Fruit fly (Drosophila melanogaster) whole organism, embryonic: ENCODE data around the gene MICU3.

Experiments
- CG10654 ChIP-seq: fragments of 200-800 bp; sonication (Bioruptor generic); optimal IDR thresholded peaks from 2 replicates; lab custom pipeline; 2016; ENCODE audit warnings: missing biosample characterization, missing genetic modification characterization
- CG11398 ChIP-seq: fragments of 200-800 bp; sonication (Bioruptor generic); optimal IDR thresholded peaks from 2 replicates; lab custom pipeline; 2016; ENCODE audit warnings: missing biosample characterization, missing genetic modification characterization
- CG11696 ChIP-seq: fragments of 200-800 bp; sonication (Bioruptor generic); IDR thresholded peaks from 2 replicates; pipeline ENCODE4 v1.3.6; 2022; ENCODE audit warnings: missing biosample characterization, missing genetic modification characterization
- CG12769 ChIP-seq: fragments of 200-800 bp; sonication (Bioruptor generic); optimal IDR thresholded peaks from 2 replicates; lab custom pipeline; 2019; ENCODE audit warnings: missing biosample characterization, mild to moderate bottlenecking, missing genetic modification characterization, moderate library complexity
- CG13424 ChIP-seq: fragments of 200-800 bp; sonication (Bioruptor generic); optimal IDR thresholded peaks from 2 replicates; lab custom pipeline; 2019; ENCODE audit warnings: missing biosample characterization, mild to moderate bottlenecking, missing genetic modification characterization, moderate library complexity
- CG13894 ChIP-seq: fragments of 200-800 bp; sonication (Bioruptor generic); optimal IDR thresholded peaks from 3 replicates; lab custom pipeline; 2018; ENCODE audit warnings: missing biosample characterization, mild to moderate bottlenecking, missing genetic modification characterization, moderate library complexity
- CG15479 ChIP-seq: fragments of 200-800 bp; sonication (Bioruptor generic); optimal IDR thresholded peaks from 3 replicates; lab custom pipeline; 2019; ENCODE audit warnings: missing biosample characterization, mild to moderate bottlenecking, missing genetic modification characterization, moderate library complexity
- CG17361 ChIP-seq: fragments of 200-800 bp; sonication (Bioruptor generic); IDR thresholded peaks from 3 replicates; pipeline ENCODE4 v1.3.6; 2022; ENCODE audit warnings: missing biosample characterization, missing genetic modification characterization
- CG18011 ChIP-seq: fragments of 200-800 bp; sonication (Bioruptor generic); optimal IDR thresholded peaks from 2 replicates; lab custom pipeline; 2017; ENCODE audit warnings: missing biosample characterization, missing genetic modification characterization, mild to moderate bottlenecking, moderate library complexity, missing genotype
- CG18476 ChIP-seq: fragments of 200-800 bp; sonication (Bioruptor generic); optimal IDR thresholded peaks from 2 replicates; lab custom pipeline; 2016; ENCODE audit warnings: missing biosample characterization, mild to moderate bottlenecking, missing genetic modification characterization
- CG2120 ChIP-seq: fragments of 200-800 bp; sonication (Bioruptor generic); optimal IDR thresholded peaks from 3 replicates; lab custom pipeline; 2016; ENCODE audit warnings: missing biosample characterization, missing genetic modification characterization
- CG30431 ChIP-seq: fragments of 200-800 bp; sonication (Bioruptor generic); optimal IDR thresholded peaks from 2 replicates; lab custom pipeline; 2017; ENCODE audit warnings: missing biosample characterization, missing genetic modification characterization
- CG32532 ChIP-seq: fragments of 200-800 bp; sonication (Bioruptor generic); IDR thresholded peaks from 2 replicates; pipeline ENCODE4 v1.3.6; 2022; ENCODE audit warnings: missing biosample characterization, missing genetic modification characterization
- CG3407 ChIP-seq: fragments of 200-800 bp; sonication (Bioruptor generic); optimal IDR thresholded peaks from 2 replicates; lab custom pipeline; 2018; ENCODE audit warnings: missing biosample characterization, mild to moderate bottlenecking, missing genetic modification characterization
- CG34224 ChIP-seq: fragments of 200-800 bp; sonication (Bioruptor generic); IDR thresholded peaks from 3 replicates; pipeline ENCODE4 v1.3.6; 2022; ENCODE audit warnings: missing biosample characterization, missing genetic modification characterization; ENCODE audit not compliant: partially characterized antibody
- CG4360 ChIP-seq: fragments of 200-800 bp; sonication (Bioruptor generic); IDR thresholded peaks from 2 replicates; pipeline ENCODE4 v1.3.6; 2022; ENCODE audit warnings: missing biosample characterization, missing genetic modification characterization
- CG7372 ChIP-seq: fragments of 200-800 bp; sonication (Bioruptor generic); IDR thresholded peaks from 2 replicates; pipeline ENCODE4 v1.3.6; 2022; ENCODE audit warnings: missing biosample characterization, missing genetic modification characterization
- CG8388 ChIP-seq: fragments of 200-800 bp; sonication (Bioruptor generic); optimal IDR thresholded peaks from 2 replicates; lab custom pipeline; 2019; ENCODE audit warnings: missing biosample characterization, mild to moderate bottlenecking, missing genetic modification characterization, moderate library complexity
- CG9609 ChIP-seq: fragments of 200-800 bp; sonication (Bioruptor generic); optimal IDR thresholded peaks from 3 replicates; lab custom pipeline; 2016; ENCODE audit warnings: missing biosample characterization, missing genetic modification characterization
- CG9727 ChIP-seq: fragments of 200-800 bp; sonication (Bioruptor generic); optimal IDR thresholded peaks from 3 replicates; lab custom pipeline; 2017; ENCODE audit warnings: missing biosample characterization, mild to moderate bottlenecking, missing genetic modification characterization
- CoRest ChIP-seq: fragments of 200-800 bp; sonication (Bioruptor generic); optimal IDR thresholded peaks from 3 replicates; lab custom pipeline; 2018; ENCODE audit warnings: missing biosample characterization, mild to moderate bottlenecking, missing genetic modification characterization, moderate library complexity
- D19A ChIP-seq: fragments of 200-800 bp; optimal IDR thresholded peaks from 3 replicates; lab custom pipeline; 2019; ENCODE audit warnings: missing biosample characterization, mild to moderate bottlenecking, missing genetic modification characterization, moderate library complexity
- ERR ChIP-seq: fragments of 200-800 bp; sonication (Bioruptor generic); optimal IDR thresholded peaks from 2 replicates; lab custom pipeline; 2016; ENCODE audit warnings: missing biosample characterization, missing genetic modification characterization
- Gug ChIP-seq: fragments of 200-800 bp; sonication (Bioruptor generic); IDR thresholded peaks from 4 replicates; pipeline ENCODE4 v1.3.6; 2022; ENCODE audit warnings: missing biosample characterization, missing genetic modification characterization
- HLH3B ChIP-seq: fragments of 200-800 bp; sonication (Bioruptor generic); IDR thresholded peaks from 2 replicates; pipeline ENCODE4 v1.3.6; 2022; ENCODE audit warnings: missing biosample characterization, missing genetic modification characterization
- Hr39 ChIP-seq: fragments of >200 bp; optimal IDR thresholded peaks from 2 replicates; lab custom pipeline; 2017
- Kr ChIP-seq: fragments of 200-800 bp; sonication (Bioruptor generic); optimal IDR thresholded peaks from 2 replicates; lab custom pipeline; 2017; ENCODE audit warnings: missing biosample characterization, mild to moderate bottlenecking, missing genetic modification characterization
- Med ChIP-seq: fragments of 200-800 bp; sonication (Bioruptor generic); peaks from one replicate; lab custom pipeline; 2016; ENCODE audit warnings: missing biosample characterization, missing genetic modification characterization, mild to moderate bottlenecking, inconsistent platforms, moderate library complexity
- Mrtf ChIP-seq: fragments of 200-800 bp; sonication (Bioruptor generic); IDR thresholded peaks from 3 replicates; pipeline ENCODE4 v1.3.6; 2022; ENCODE audit warnings: missing biosample characterization, missing genetic modification characterization
- Oli ChIP-seq: fragments of 200-800 bp; sonication (Bioruptor generic); optimal IDR thresholded peaks from 2 replicates; lab custom pipeline; 2018; ENCODE audit warnings: missing biosample characterization, mild to moderate bottlenecking, missing genetic modification characterization, moderate library complexity
- Ravus ChIP-seq: fragments of 200-800 bp; sonication (Bioruptor generic); IDR thresholded peaks from 2 replicates; pipeline ENCODE4 v1.3.6; 2022; ENCODE audit warnings: missing biosample characterization, missing genetic modification characterization
- Sry-δ ChIP-seq: fragments of 200-800 bp; sonication (Bioruptor generic); optimal IDR thresholded peaks from 2 replicates; lab custom pipeline; 2016; ENCODE audit warnings: missing biosample characterization, missing genetic modification characterization
- Usf ChIP-seq: fragments of 200-800 bp; sonication (Bioruptor generic); optimal IDR thresholded peaks from 2 replicates; lab custom pipeline; 2017; ENCODE audit warnings: missing genotype, missing biosample characterization, missing genetic modification characterization
- ac ChIP-seq: fragments of 200-800 bp; sonication (Bioruptor generic); optimal IDR thresholded peaks from 3 replicates; lab custom pipeline; 2017; ENCODE audit warnings: missing biosample characterization, mild to moderate bottlenecking, missing genetic modification characterization
- ash1 ChIP-seq: fragments of 200-800 bp; sonication (Bioruptor generic); optimal IDR thresholded peaks from 2 replicates; lab custom pipeline; 2018; ENCODE audit warnings: missing biosample characterization, mild to moderate bottlenecking, missing genetic modification characterization
- bab2 ChIP-seq: fragments of 200-800 bp; sonication (Bioruptor generic); optimal IDR thresholded peaks from 2 replicates; lab custom pipeline; 2016; ENCODE audit warnings: missing biosample characterization, missing genetic modification characterization
- chif ChIP-seq, 2 experiments: fragments of 200-800 bp; sonication (Bioruptor generic); optimal IDR thresholded peaks; 3 replicates each; lab custom pipeline; 2016; ENCODE audit warnings: missing biosample characterization in 2 of 2, missing genetic modification characterization in 2 of 2
- dm ChIP-seq: fragments of 200-800 bp; sonication (Bioruptor generic); optimal IDR thresholded peaks from 3 replicates; lab custom pipeline; 2016; ENCODE audit warnings: missing biosample characterization, missing genetic modification characterization
- eve ChIP-seq, 2 experiments: fragments of >200 bp; optimal IDR thresholded peaks; 2 replicates each; lab custom pipeline; 2017; ENCODE audit warnings: missing biosample characterization in 2 of 2, missing genetic modification characterization in 2 of 2
- fd3F ChIP-seq: fragments of 200-800 bp; sonication (Bioruptor generic); optimal IDR thresholded peaks from 2 replicates; lab custom pipeline; 2018; ENCODE audit warnings: missing biosample characterization, mild to moderate bottlenecking, missing genetic modification characterization, moderate library complexity
- gce ChIP-seq: fragments of 200-800 bp; sonication (Bioruptor generic); IDR thresholded peaks from 3 replicates; pipeline ENCODE4 v1.3.6; 2022; ENCODE audit warnings: missing biosample characterization, missing genetic modification characterization
- hth ChIP-seq: fragments of >200 bp; optimal IDR thresholded peaks from 2 replicates; lab custom pipeline; 2017; ENCODE audit warnings: inconsistent platforms
- insv ChIP-seq, 2 experiments: fragments of 200-800 bp; sonication (Bioruptor generic); optimal IDR thresholded peaks; 3 replicates each; lab custom pipeline; 2016 to 2018; ENCODE audit warnings: missing biosample characterization in 2 of 2, missing genetic modification characterization in 2 of 2
- mam ChIP-seq: fragments of 200-800 bp; sonication (Bioruptor generic); optimal IDR thresholded peaks from 3 replicates; lab custom pipeline; 2016; ENCODE audit warnings: missing biosample characterization, missing genetic modification characterization
- mld ChIP-seq: fragments of 200-800 bp; sonication (Bioruptor generic); IDR thresholded peaks from 3 replicates; pipeline ENCODE4 v1.3.6; 2022; ENCODE audit warnings: missing biosample characterization, missing genetic modification characterization; ENCODE audit not compliant: partially characterized antibody
- slp2 ChIP-seq: fragments of 200-800 bp; sonication (Bioruptor generic); optimal IDR thresholded peaks from 2 replicates; lab custom pipeline; 2016; ENCODE audit warnings: missing biosample characterization, missing genetic modification characterization
- vfl ChIP-seq: fragments of 200-800 bp; sonication (Bioruptor generic); optimal IDR thresholded peaks from 2 replicates; lab custom pipeline; 2016; ENCODE audit warnings: missing biosample characterization, missing genetic modification characterization
- wdn ChIP-seq: fragments of 200-800 bp; sonication (Bioruptor generic); IDR thresholded peaks from 2 replicates; pipeline ENCODE4 v1.3.6; 2022; ENCODE audit warnings: missing biosample characterization, missing genetic modification characterization
- wor ChIP-seq: fragments of 200-800 bp; sonication (Bioruptor generic); IDR thresholded peaks from 2 replicates; pipeline ENCODE4 v1.3.6; 2022; ENCODE audit warnings: missing biosample characterization, missing genetic modification characterization
- z ChIP-seq: fragments of 200-800 bp; sonication (Bioruptor generic); IDR thresholded peaks from 3 replicates; pipeline ENCODE4 v1.3.6; 2022; ENCODE audit warnings: missing biosample characterization, missing genetic modification characterization
- zen2 ChIP-seq: fragments of 200-800 bp; sonication (Bioruptor generic); IDR thresholded peaks from 3 replicates; pipeline ENCODE4 v1.3.6; 2022; ENCODE audit warnings: missing biosample characterization, missing genetic modification characterization; ENCODE audit not compliant: partially characterized antibody

The MICU3 gene

DNA sequence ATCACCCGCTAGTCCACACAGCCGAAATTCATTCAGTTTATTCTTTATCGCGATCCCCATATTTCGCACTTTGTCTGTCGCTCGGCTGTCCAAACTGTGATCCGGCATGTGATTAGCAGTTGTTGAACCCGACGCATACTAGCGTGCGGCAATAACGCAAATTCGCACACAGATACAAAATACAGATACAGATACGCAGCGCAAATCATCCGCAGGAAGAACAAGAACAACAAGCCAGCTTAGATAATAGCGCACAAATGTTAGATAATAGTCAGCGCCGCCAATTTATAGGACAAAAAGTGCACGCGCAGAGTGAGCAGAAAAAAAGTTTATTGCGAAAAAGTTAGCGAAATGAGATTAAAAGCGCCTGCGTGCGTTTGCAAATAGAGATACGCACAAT is 12.1 kb upstream of the MICU3 start:
- TF ChIP-seq dm (GFP tag; lab: Kevin White, UChicago): no peak
- TF ChIP-seq CG12769: no peak
- no peak for TF ChIP-seq wdn
- no peak for TF ChIP-seq D19A (tag; lab: Kevin White, UChicago)
- TF ChIP-seq CG9727 (GFP tag; lab: Kevin White, UChicago): no peak
- TF ChIP-seq CG30431 (GFP tag; lab: Kevin White, UChicago): no peak
- peak; percentile 85 for TF ChIP-seq CG15479 (GFP tag; lab: Kevin White, UChicago)
- TF ChIP-seq mam (GFP tag; lab: Kevin White, UChicago): no peak
- no peak for TF ChIP-seq gce (GFP tag; lab: Robert Waterston, UW)
- no peak for TF ChIP-seq CG11398 (GFP tag; lab: Kevin White, UChicago)
- no peak for TF ChIP-seq Sry-δ (GFP tag; lab: Kevin White, UChicago)
- TF ChIP-seq CG17361 (GFP tag; lab: Robert Waterston, UW): no peak
- peak; percentile 12 for TF ChIP-seq Med (GFP tag; lab: Kevin White, UChicago)
- no peak for TF ChIP-seq ash1 (GFP tag; lab: Kevin White, UChicago)
- TF ChIP-seq eve (GFP tag; optimal IDR thresholded peaks at IDR 0.05; lab: Kevin White, UChicago): no peak
- TF ChIP-seq Mrtf (GFP tag; lab: Robert Waterston, UW): no peak
- TF ChIP-seq zen2: no peak
- TF ChIP-seq, all 482 proteins: peak for 2

- TF ChIP-seq CG18476 (GFP tag; lab: Kevin White, UChicago) (no peak), CG34224 (peak; percentile 65; the same call in 2 of the 3 replicates), Kr (GFP tag; lab: Kevin White, UChicago) (peak; percentile 55), insv (GFP tag; optimal IDR thresholded peaks at IDR 0.05; lab: Kevin White, UChicago) (peak in 1 of 2 experiments; percentile 39), CG7372 (no peak), Ravus (no peak), ac (GFP tag; lab: Kevin White, UChicago) (peak; percentile 44), CG32532 (GFP tag; lab: Robert Waterston, UW) (peak; percentile 62; the same call in 1 of the 2 replicates), mld (GFP tag; lab: Robert Waterston, UW) (no peak; the same call in 2 of the 3 replicates), ERR (GFP tag; lab: Kevin White, UChicago) (peak; percentile 42), CG10654 (no peak), Oli (tag; lab: Kevin White, UChicago) (peak; percentile 4), bab2 (GFP tag; lab: Kevin White, UChicago) (no peak), Gug (GFP tag; lab: Robert Waterston, UW) (no peak), gce (GFP tag; lab: Robert Waterston, UW) (0 out of 3 replicates have a peak, but pooled peaks have one; percentile 62), CG18011 (GFP tag; lab: Kevin White, UChicago) (no peak), Usf (GFP tag; lab: Kevin White, UChicago) (no peak), fd3F (GFP tag; lab: Kevin White, UChicago) (no peak), hth (lab: Kevin White, UChicago) (no peak), CG11696 (GFP tag; lab: Robert Waterston, UW) (no peak), CG3407 (no peak), CG4360 (peak; percentile 51; the same call in 1 of the 2 replicates), CG8388 (GFP tag; lab: Kevin White, UChicago) (peak; percentile 12), wor (no peak), CG9609 (no peak), CoRest (tag; lab: Kevin White, UChicago) (peak; percentile 53), HLH3B (GFP tag; lab: Robert Waterston, UW) (no peak; the same call in 1 of the 2 replicates), vfl (GFP tag; lab: Kevin White, UChicago) (peak; percentile 32), z (GFP tag; lab: Robert Waterston, UW) (no peak), chif (GFP tag; optimal IDR thresholded peaks at IDR 0.05; lab: Kevin White, UChicago) (peak; percentile 1 to 3), CG13424 (no peak), CG13894 (tag; lab: Kevin White, UChicago) (peak; percentile 84), CG2120 (GFP tag; lab: Kevin White, UChicago) (peak; percentile 21), slp2 (GFP tag; lab: Kevin White, UChicago) (peak; percentile 23), Hr39 (no peak)
Observed at dm6 chr3R:19836687-19837086, 10.4 kb upstream of the MICU3 start, which contains the start of gene bnl. Gene bnl, minus strand, starts transcription at chr3R:19836817.
